Fruit fly (Drosophila melanogaster) whole organism: ENCODE data around the gene bor.
A peak's percentile ranks its signal among the peaks of the same experiment; 100 is the strongest.

Source experiments
- CG8478 ChIP-seq: fragments of >200 bp; optimal IDR thresholded peaks from 2 replicates; lab custom pipeline; 2018; ENCODE audit warnings: inconsistent platforms
- EcR ChIP-seq, 2 experiments: fragments of >200 bp; optimal IDR thresholded peaks; 2 replicates each; lab custom pipeline; 2017; ENCODE audit warnings: missing biosample characterization in 2 of 2, missing genetic modification characterization in 2 of 2, missing genetic modification reagents in 2 of 2
- pan ChIP-seq: fragments of >200 bp; optimal IDR thresholded peaks from 2 replicates; lab custom pipeline; 2017

DNA sequence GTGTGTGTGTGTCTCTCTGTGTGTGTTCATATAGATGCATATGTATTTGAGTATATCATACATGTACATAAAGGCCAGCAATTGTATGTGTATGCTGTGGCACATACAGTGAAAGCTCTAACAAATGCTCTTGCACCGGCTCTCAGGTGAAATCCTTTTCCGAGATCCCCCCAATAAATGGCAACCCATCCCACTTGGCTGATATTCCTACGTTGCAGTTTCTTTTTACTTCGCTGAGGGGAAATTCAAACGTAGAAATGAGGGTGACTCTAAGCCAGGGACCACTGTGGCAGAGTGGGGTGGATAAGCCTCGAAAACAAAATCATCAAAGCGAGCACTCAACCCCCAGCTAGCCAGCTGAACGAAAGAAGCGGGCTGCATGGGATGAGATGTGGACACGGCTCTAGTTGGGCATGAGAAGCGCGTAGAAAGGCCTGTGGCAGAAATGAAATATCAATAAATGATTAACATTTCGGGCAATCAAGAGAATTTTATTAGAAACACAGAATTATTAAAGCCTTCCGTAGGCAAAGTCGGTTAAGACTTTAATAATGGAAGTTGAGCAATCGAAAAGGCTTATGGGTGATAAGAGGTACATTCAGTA is 41.5 kb downstream of the bor start:
- TF ChIP-seq EcR (GFP tag; optimal IDR thresholded peaks at IDR 0.05; lab: Kevin White, UChicago), result peak in 1 of 2 experiments; percentile 83
- no peak for TF ChIP-seq CG8478 (lab: Kevin White, UChicago)
- no peak for TF ChIP-seq pan (lab: Kevin White, UChicago)
